Worm (Caenorhabditis elegans) whole organism, L2 larva: Measurements from ENCODE around the gene col-36.

Experiments
- egl-27 ChIP-seq: sonication (generic microtip); optimal IDR thresholded peaks from 3 replicates; lab custom pipeline; 2017; ENCODE audit warnings: missing biosample characterization, missing genetic modification reagents, missing genetic modification characterization
- elt-1 ChIP-seq: fragments of 150-350 bp; optimal IDR thresholded peaks from 2 replicates; lab custom pipeline; 2014; ENCODE audit warnings: missing biosample characterization, missing genetic modification characterization
- mdl-1 ChIP-seq, 2 experiments: fragments of 150-350 bp in 1 of 2; sonication (generic microtip) in 1 of 2; optimal IDR thresholded peaks; 2 replicates each; lab custom pipeline; 2017; ENCODE audit warnings: missing biosample characterization in 2 of 2, missing genetic modification characterization in 2 of 2
- nhr-11 ChIP-seq: fragments of 150-350 bp; optimal IDR thresholded peaks from 2 replicates; lab custom pipeline; 2014; ENCODE audit warnings: missing biosample characterization, missing genetic modification characterization
- nhr-23 ChIP-seq: fragments of 150-350 bp; optimal IDR thresholded peaks from 2 replicates; lab custom pipeline; 2014; ENCODE audit warnings: missing biosample characterization, missing genetic modification reagents, missing genetic modification characterization

- no peak for TF ChIP-seq nhr-23
- TF ChIP-seq nhr-11 (tag; lab: Kevin White, UChicago), result no peak
- no peak for TF ChIP-seq mdl-1 (tag; optimal IDR thresholded peaks at IDR 0.05; lab: Kevin White, UChicago)
- TF ChIP-seq egl-27, result no peak
- TF ChIP-seq elt-1, result no peak
Measured at ce11 chrII:7196040-7196439, 27.4 kb upstream of the col-36 start, which contains the start of gene maoc-1.
